Worm (Caenorhabditis elegans) whole organism, young adult: ENCODE results near the gene tbc-9.

Experiments
- lin-26 ChIP-seq: fragments of 200-800 bp; sonication (Bioruptor generic); IDR thresholded peaks from 2 replicates; pipeline ENCODE4 v1.3.6; 2022; ENCODE audit warnings: missing genetic modification reagents, missing genetic modification characterization, missing compliant biosample characterization
- pha-4 ChIP-seq: fragments of 150-350 bp; sonication (generic microtip); optimal IDR thresholded peaks from 2 replicates; lab custom pipeline; 2014; ENCODE audit warnings: missing biosample characterization, missing genetic modification reagents, missing genetic modification characterization

DNA sequence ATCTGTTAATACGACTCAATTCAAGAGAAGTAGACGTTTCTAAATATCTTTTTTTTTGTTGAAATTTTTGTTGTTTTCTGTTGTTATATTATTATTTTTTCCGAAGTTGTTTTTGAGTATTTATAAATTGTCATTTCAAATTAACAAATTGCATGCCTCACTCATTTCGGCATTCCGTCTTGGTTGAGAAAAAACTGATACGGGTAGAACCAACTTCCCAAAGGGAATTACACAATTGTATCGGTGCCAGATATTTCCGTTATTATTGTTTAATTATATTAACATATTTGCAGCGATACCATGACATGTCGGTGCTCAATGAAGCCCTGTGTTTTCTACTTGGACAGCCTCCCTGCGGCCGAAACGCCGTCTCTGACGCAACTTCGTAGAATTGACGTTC lies 73.4 kb downstream of the tbc-9 start, which contains the start of gene K09B11.4:
- no peak for TF ChIP-seq pha-4 (tag; lab: Kevin White, UChicago)
- TF ChIP-seq lin-26 (GFP tag; lab: Robert Waterston, UW) = no peak
